Fruit fly (Drosophila melanogaster) whole organism, embryonic: ENCODE measurements around the gene dsf.
A peak's percentile ranks its signal among the peaks of the same experiment; 100 is the strongest.

Experiments used
- Aef1 ChIP-seq: fragments of 200-800 bp; sonication (Bioruptor generic); IDR thresholded peaks from 3 replicates; pipeline ENCODE4 v1.3.6; 2022; ENCODE audit warnings: missing biosample characterization, missing genetic modification characterization
- Asciz ChIP-seq: fragments of 200-800 bp; sonication (Bioruptor generic); optimal IDR thresholded peaks from 2 replicates; lab custom pipeline; 2017; ENCODE audit warnings: missing biosample characterization, mild to moderate bottlenecking, missing genetic modification characterization, missing genetic modification reagents
- Atf3 ChIP-seq: fragments of 200-800 bp; sonication (Bioruptor generic); optimal IDR thresholded peaks from 3 replicates; lab custom pipeline; 2016; ENCODE audit warnings: missing biosample characterization, missing genetic modification characterization
- B-H2 ChIP-seq: fragments of 200-800 bp; sonication (Bioruptor generic); optimal IDR thresholded peaks from 2 replicates; lab custom pipeline; 2018; ENCODE audit warnings: missing biosample characterization, mild to moderate bottlenecking, missing genetic modification characterization
- CG10267 ChIP-seq: fragments of 200-800 bp; sonication (Bioruptor generic); optimal IDR thresholded peaks from 2 replicates; lab custom pipeline; 2018; ENCODE audit warnings: missing biosample characterization, mild to moderate bottlenecking, missing genetic modification characterization, moderate library complexity
- CG10959 ChIP-seq: fragments of 200-800 bp; sonication (Bioruptor generic); IDR thresholded peaks from 2 replicates; pipeline ENCODE4 v1.3.6; 2022; ENCODE audit warnings: missing biosample characterization, missing genetic modification characterization
- CG11504 ChIP-seq: fragments of 200-800 bp; sonication (Bioruptor generic); optimal IDR thresholded peaks from 3 replicates; lab custom pipeline; 2019; ENCODE audit warnings: missing biosample characterization, mild to moderate bottlenecking, missing genetic modification characterization, moderate library complexity
- CG12155 ChIP-seq: fragments of 200-800 bp; sonication (Bioruptor generic); optimal IDR thresholded peaks from 3 replicates; lab custom pipeline; 2016; ENCODE audit warnings: missing biosample characterization, missing genetic modification characterization
- CG12219 ChIP-seq: fragments of 200-800 bp; sonication (Bioruptor generic); optimal IDR thresholded peaks from 3 replicates; lab custom pipeline; 2018; ENCODE audit warnings: missing biosample characterization, mild to moderate bottlenecking, missing genetic modification characterization
- CG1233 ChIP-seq: fragments of 200-800 bp; sonication (Bioruptor generic); optimal IDR thresholded peaks from 4 replicates; lab custom pipeline; 2018; ENCODE audit warnings: missing biosample characterization, mild to moderate bottlenecking, missing genetic modification characterization
- CG13775 ChIP-seq: fragments of 200-800 bp; sonication (Bioruptor generic); optimal IDR thresholded peaks from 3 replicates; lab custom pipeline; 2017; ENCODE audit warnings: missing biosample characterization, mild to moderate bottlenecking, missing genetic modification characterization
- CG14860 ChIP-seq: fragments of 200-800 bp; sonication (Bioruptor generic); IDR thresholded peaks from 3 replicates; pipeline ENCODE4 v1.3.6; 2022; ENCODE audit warnings: missing biosample characterization, missing genetic modification characterization; ENCODE audit not compliant: partially characterized antibody
- CG2875 ChIP-seq: fragments of 200-800 bp; sonication (Bioruptor generic); optimal IDR thresholded peaks from 2 replicates; lab custom pipeline; 2017; ENCODE audit warnings: missing biosample characterization, mild to moderate bottlenecking, missing genetic modification characterization, missing genetic modification reagents
- CG34224 ChIP-seq: fragments of 200-800 bp; sonication (Bioruptor generic); IDR thresholded peaks from 3 replicates; pipeline ENCODE4 v1.3.6; 2022; ENCODE audit warnings: missing biosample characterization, missing genetic modification characterization; ENCODE audit not compliant: partially characterized antibody
- CG6654 ChIP-seq: fragments of 200-800 bp; sonication (Bioruptor generic); optimal IDR thresholded peaks from 2 replicates; lab custom pipeline; 2017; ENCODE audit warnings: missing biosample characterization, mild to moderate bottlenecking, missing genetic modification characterization
- CG7271 ChIP-seq: fragments of 200-800 bp; sonication (Bioruptor generic); optimal IDR thresholded peaks from 2 replicates; lab custom pipeline; 2018; ENCODE audit warnings: missing biosample characterization, mild to moderate bottlenecking, missing genetic modification characterization, moderate library complexity
- CG7556 ChIP-seq: fragments of 200-800 bp; sonication (Bioruptor generic); optimal IDR thresholded peaks from 2 replicates; lab custom pipeline; 2017; ENCODE audit warnings: missing biosample characterization, mild to moderate bottlenecking, missing genetic modification characterization
- CG8924 ChIP-seq: fragments of 200-800 bp; optimal IDR thresholded peaks from 3 replicates; lab custom pipeline; 2019; ENCODE audit warnings: missing biosample characterization, mild to moderate bottlenecking, missing genetic modification characterization, moderate library complexity
- CG9876 ChIP-seq: fragments of 200-800 bp; sonication (Bioruptor generic); optimal IDR thresholded peaks from 2 replicates; lab custom pipeline; 2016; ENCODE audit warnings: missing biosample characterization, missing genetic modification characterization
- CoRest ChIP-seq: fragments of 200-800 bp; sonication (Bioruptor generic); optimal IDR thresholded peaks from 3 replicates; lab custom pipeline; 2018; ENCODE audit warnings: missing biosample characterization, mild to moderate bottlenecking, missing genetic modification characterization, moderate library complexity
- Dad ChIP-seq: fragments of 200-800 bp; sonication (Bioruptor generic); optimal IDR thresholded peaks from 3 replicates; lab custom pipeline; 2016; ENCODE audit warnings: missing biosample characterization, missing genetic modification characterization
- Dbx ChIP-seq: fragments of 200-800 bp; sonication (Bioruptor generic); IDR thresholded peaks from 3 replicates; pipeline ENCODE4 v1.3.6; 2022; ENCODE audit warnings: missing biosample characterization, missing genetic modification characterization
- Doc2 ChIP-seq: fragments of 200-800 bp; sonication (Bioruptor generic); IDR thresholded peaks from 2 replicates; pipeline ENCODE4 v1.3.6; 2022; ENCODE audit warnings: missing biosample characterization, missing genetic modification characterization
- Doc3 ChIP-seq: fragments of 200-800 bp; sonication (Bioruptor generic); IDR thresholded peaks from 3 replicates; pipeline ENCODE4 v1.3.6; 2022; ENCODE audit warnings: missing biosample characterization, missing genetic modification characterization; ENCODE audit not compliant: partially characterized antibody
- Elba2 ChIP-seq: fragments of 200-800 bp; sonication (Bioruptor generic); optimal IDR thresholded peaks from 3 replicates; lab custom pipeline; 2016; ENCODE audit warnings: missing biosample characterization, missing genetic modification characterization
- Fer3 ChIP-seq: fragments of 200-800 bp; sonication (Bioruptor generic); optimal IDR thresholded peaks from 2 replicates; lab custom pipeline; 2018; ENCODE audit warnings: missing biosample characterization, mild to moderate bottlenecking, missing genetic modification characterization, moderate library complexity
- Gsc ChIP-seq: fragments of 200-800 bp; sonication (Bioruptor generic); IDR thresholded peaks from 2 replicates; pipeline ENCODE4 v1.3.6; 2022; ENCODE audit warnings: missing biosample characterization, missing genetic modification characterization
- HLH3B ChIP-seq: fragments of 200-800 bp; sonication (Bioruptor generic); IDR thresholded peaks from 2 replicates; pipeline ENCODE4 v1.3.6; 2022; ENCODE audit warnings: missing biosample characterization, missing genetic modification characterization
- Hr51 ChIP-seq, 2 experiments: fragments of 200-800 bp; sonication (Bioruptor generic); optimal IDR thresholded peaks; 2 replicates in 1 of 2; 3 replicates in 1 of 2; lab custom pipeline; 2016 to 2018; ENCODE audit warnings: missing biosample characterization in 2 of 2, missing genetic modification characterization in 2 of 2, mild to moderate bottlenecking in 1 of 2, moderate library complexity in 1 of 2
- PHDP ChIP-seq: fragments of 200-800 bp; sonication (Bioruptor generic); optimal IDR thresholded peaks from 3 replicates; lab custom pipeline; 2018; ENCODE audit warnings: missing biosample characterization, mild to moderate bottlenecking, missing genetic modification characterization, moderate library complexity
- Pdp1 ChIP-seq, 2 experiments: fragments of 200-800 bp; sonication (Bioruptor generic); optimal IDR thresholded peaks; 3 replicates each; lab custom pipeline; 2016; ENCODE audit warnings: missing biosample characterization in 2 of 2, missing genetic modification characterization in 2 of 2, mild to moderate bottlenecking in 1 of 2, moderate library complexity in 1 of 2
- Vsx1 ChIP-seq: fragments of 200-800 bp; sonication (Bioruptor generic); optimal IDR thresholded peaks from 2 replicates; lab custom pipeline; 2017; ENCODE audit warnings: missing biosample characterization, mild to moderate bottlenecking, missing genetic modification characterization, missing genetic modification reagents
- YL-1 ChIP-seq: fragments of 200-800 bp; sonication (Bioruptor generic); optimal IDR thresholded peaks from 3 replicates; lab custom pipeline; 2017; ENCODE audit warnings: missing biosample characterization, mild to moderate bottlenecking, missing genetic modification characterization
- ash1 ChIP-seq: fragments of 200-800 bp; sonication (Bioruptor generic); optimal IDR thresholded peaks from 2 replicates; lab custom pipeline; 2018; ENCODE audit warnings: missing biosample characterization, mild to moderate bottlenecking, missing genetic modification characterization
- bsh ChIP-seq, 2 experiments: fragments of 200-800 bp; sonication (Bioruptor generic); optimal IDR thresholded peaks; 2 replicates each; lab custom pipeline; 2017 to 2018; ENCODE audit warnings: mild to moderate bottlenecking in 2 of 2, missing biosample characterization in 2 of 2, missing genetic modification characterization in 2 of 2, moderate library complexity in 1 of 2
- crp ChIP-seq, 2 experiments: fragments of 200-800 bp; sonication (Bioruptor generic); optimal IDR thresholded peaks; 2 replicates in 1 of 2; 3 replicates in 1 of 2; lab custom pipeline; 2017; ENCODE audit warnings: missing biosample characterization in 2 of 2, missing genetic modification characterization in 2 of 2, mild to moderate bottlenecking in 1 of 2, moderate library complexity in 1 of 2
- dimm ChIP-seq: fragments of 200-800 bp; sonication (Bioruptor generic); IDR thresholded peaks from 2 replicates; pipeline ENCODE4 v1.3.6; 2022; ENCODE audit warnings: missing biosample characterization, missing genetic modification characterization
- gcm ChIP-seq: fragments of 200-800 bp; sonication (Bioruptor generic); optimal IDR thresholded peaks from 2 replicates; lab custom pipeline; 2019; ENCODE audit warnings: missing biosample characterization, mild to moderate bottlenecking, missing genetic modification characterization, moderate library complexity
- grau ChIP-seq: fragments of 200-800 bp; optimal IDR thresholded peaks from 3 replicates; lab custom pipeline; 2019; ENCODE audit warnings: missing biosample characterization, mild to moderate bottlenecking, missing genetic modification characterization, moderate library complexity
- kay ChIP-seq: fragments of 200-800 bp; sonication (Bioruptor generic); optimal IDR thresholded peaks from 2 replicates; lab custom pipeline; 2016; ENCODE audit warnings: missing biosample characterization, missing genetic modification characterization
- lab ChIP-seq: fragments of 200-800 bp; sonication (Bioruptor generic); optimal IDR thresholded peaks from 3 replicates; lab custom pipeline; 2017; ENCODE audit warnings: missing biosample characterization, missing genetic modification characterization, mild to moderate bottlenecking, moderate library complexity, missing genetic modification reagents
- pros ChIP-seq: fragments of 200-800 bp; sonication (Bioruptor generic); optimal IDR thresholded peaks from 3 replicates; lab custom pipeline; 2019; ENCODE audit warnings: missing biosample characterization, mild to moderate bottlenecking, missing genetic modification characterization, moderate library complexity
- ssp ChIP-seq: fragments of 200-800 bp; sonication (Bioruptor generic); IDR thresholded peaks from 2 replicates; pipeline ENCODE4 v1.3.6; 2022; ENCODE audit warnings: missing biosample characterization, missing genetic modification characterization
- tll ChIP-seq, 2 experiments: fragments of 200-800 bp in 1 of 2; fragments of >200 bp in 1 of 2; sonication (Bioruptor generic) in 1 of 2; optimal IDR thresholded peaks; 2 replicates each; lab custom pipeline; 2017 to 2019; ENCODE audit warnings: missing biosample characterization in 2 of 2, missing genetic modification characterization in 2 of 2, mild to moderate bottlenecking in 1 of 2, moderate library complexity in 1 of 2
- tna ChIP-seq: fragments of 200-800 bp; sonication (Bioruptor generic); IDR thresholded peaks from 2 replicates; pipeline ENCODE4 v1.3.6; 2022; ENCODE audit warnings: missing biosample characterization, missing genetic modification characterization; ENCODE audit not compliant: partially characterized antibody
- trh ChIP-seq: fragments of 200-800 bp; sonication (Bioruptor generic); optimal IDR thresholded peaks from 2 replicates; lab custom pipeline; 2016; ENCODE audit warnings: missing biosample characterization, missing genetic modification characterization
- vvl ChIP-seq: fragments of 200-800 bp; sonication (Bioruptor generic); IDR thresholded peaks from 2 replicates; pipeline ENCODE4 v1.3.6; 2022; ENCODE audit warnings: missing biosample characterization, missing genetic modification characterization

Gene dsf

dm6 chr2L:5981433-5982333 is 55.9 kb downstream of the dsf start, which contains the start of gene eIF4A (continued):
- peak; percentile 48 for TF ChIP-seq Fer3 (tag; lab: Kevin White, UChicago)
- TF ChIP-seq CG10959 (GFP tag; lab: Robert Waterston, UW): no peak
- no peak for TF ChIP-seq ssp (GFP tag; lab: Robert Waterston, UW)
- no peak for TF ChIP-seq dimm
- TF ChIP-seq Vsx1 (GFP tag; lab: Kevin White, UChicago): peak; percentile 26
- TF ChIP-seq bsh (GFP tag; optimal IDR thresholded peaks at IDR 0.05; lab: Kevin White, UChicago): peak in 1 of 2 experiments; percentile 22
- peak; percentile 23 for TF ChIP-seq Asciz (GFP tag; lab: Kevin White, UChicago)
- TF ChIP-seq CG12155 (GFP tag; lab: Kevin White, UChicago): no peak
- no peak for TF ChIP-seq HLH3B (GFP tag; lab: Robert Waterston, UW)
- TF ChIP-seq gcm (GFP tag; lab: Kevin White, UChicago): peak; percentile 75
- TF ChIP-seq CG12219 (GFP tag; lab: Kevin White, UChicago): peak; percentile 17
- no peak for TF ChIP-seq ash1 (GFP tag; lab: Kevin White, UChicago)
- TF ChIP-seq B-H2 (GFP tag; lab: Kevin White, UChicago): no peak
- no peak for TF ChIP-seq pros (GFP tag; lab: Kevin White, UChicago)
- peak; percentile 53 for TF ChIP-seq CoRest
- TF ChIP-seq CG7271: peak; percentile 45
- no peak for TF ChIP-seq Elba2 (GFP tag; lab: Kevin White, UChicago)
- TF ChIP-seq CG11504 (tag; lab: Kevin White, UChicago): peak; percentile 13
- no peak for TF ChIP-seq crp (GFP tag; optimal IDR thresholded peaks at IDR 0.05; lab: Kevin White, UChicago)
- no peak for TF ChIP-seq Doc3 (GFP tag; lab: Robert Waterston, UW)
- peak in 1 of 2 experiments; percentile 40 for TF ChIP-seq Pdp1 (GFP tag; optimal IDR thresholded peaks at IDR 0.05; lab: Kevin White, UChicago)
- peak; percentile 27 for TF ChIP-seq CG8924
- no peak for TF ChIP-seq Hr51 (GFP tag; optimal IDR thresholded peaks at IDR 0.05; lab: Kevin White, UChicago)
- no peak for TF ChIP-seq tna
- TF ChIP-seq Dbx (GFP tag; lab: Robert Waterston, UW): no peak
- TF ChIP-seq trh: no peak
- TF ChIP-seq Aef1 (GFP tag; lab: Robert Waterston, UW): no peak
- peak; percentile 7 for TF ChIP-seq CG9876 (GFP tag; lab: Kevin White, UChicago)
- peak; percentile 18 for TF ChIP-seq lab (GFP tag; lab: Kevin White, UChicago)
- no peak for TF ChIP-seq Atf3
- TF ChIP-seq CG10267 (tag; lab: Kevin White, UChicago): peak; percentile 38
- TF ChIP-seq CG7556 (GFP tag; lab: Kevin White, UChicago): no peak
- TF ChIP-seq CG14860: no peak
- TF ChIP-seq Gsc: no peak
- no peak for TF ChIP-seq CG34224 (GFP tag; lab: Robert Waterston, UW)
- peak; percentile 24 for TF ChIP-seq YL-1 (GFP tag; lab: Kevin White, UChicago)
- TF ChIP-seq Doc2 (GFP tag; lab: Robert Waterston, UW): no peak
- peak; percentile 41 for TF ChIP-seq PHDP (tag; lab: Kevin White, UChicago)
- TF ChIP-seq tll (GFP tag; optimal IDR thresholded peaks at IDR 0.05; lab: Kevin White, UChicago): no peak
- TF ChIP-seq CG6654 (GFP tag; lab: Kevin White, UChicago): no peak
- peak; percentile 32 for TF ChIP-seq CG2875 (GFP tag; lab: Kevin White, UChicago)
- no peak for TF ChIP-seq vvl (GFP tag; lab: Robert Waterston, UW)
- no peak for TF ChIP-seq Dad (GFP tag; lab: Kevin White, UChicago)
- TF ChIP-seq CG13775 (GFP tag; lab: Kevin White, UChicago): peak; percentile 48
- TF ChIP-seq grau: no peak
- peak; percentile 44 for TF ChIP-seq CG1233 (GFP tag; lab: Kevin White, UChicago)
- TF ChIP-seq kay: no peak
